Worm (Caenorhabditis elegans) whole organism, late embryonic: ENCODE results near the gene hpo-39.

Source experiments
- C08G9.2 ChIP-seq: sonication (generic microtip); optimal IDR thresholded peaks from 2 replicates; lab custom pipeline; 2016; ENCODE audit warnings: mild to moderate bottlenecking, missing genetic modification characterization, moderate library complexity, missing compliant biosample characterization
- F13H6.1 ChIP-seq: sonication (generic microtip); optimal IDR thresholded peaks from 2 replicates; lab custom pipeline; 2016; ENCODE audit warnings: missing genetic modification characterization, missing compliant biosample characterization
- ama-1 ChIP-seq: fragments of 150-350 bp; optimal IDR thresholded peaks from 2 replicates; lab custom pipeline; 2014
- ceh-18 ChIP-seq: sonication (generic microtip); optimal IDR thresholded peaks from 2 replicates; lab custom pipeline; 2016; ENCODE audit warnings: missing genetic modification characterization, missing compliant biosample characterization
- ceh-19 ChIP-seq: fragments of 200-800 bp; sonication (Bioruptor generic); optimal IDR thresholded peaks from 2 replicates; lab custom pipeline; 2018; ENCODE audit warnings: mild to moderate bottlenecking, missing genetic modification characterization, missing compliant biosample characterization
- ceh-2 ChIP-seq: sonication (generic microtip); optimal IDR thresholded peaks from 2 replicates; lab custom pipeline; 2016; ENCODE audit warnings: missing genotype, missing genetic modification characterization, missing compliant biosample characterization
- ceh-30 ChIP-seq: fragments of 150-350 bp; optimal IDR thresholded peaks from 2 replicates; lab custom pipeline; 2014; ENCODE audit warnings: missing biosample characterization, missing genetic modification characterization
- ceh-31 ChIP-seq: sonication (generic microtip); optimal IDR thresholded peaks from 2 replicates; lab custom pipeline; 2016; ENCODE audit warnings: missing genetic modification characterization, missing compliant biosample characterization
- ceh-48 ChIP-seq: sonication (generic microtip); optimal IDR thresholded peaks from 2 replicates; lab custom pipeline; 2016; ENCODE audit warnings: missing genetic modification characterization, inconsistent platforms, missing compliant biosample characterization
- ceh-6 ChIP-seq: fragments of 200-800 bp; sonication (Bioruptor generic); optimal IDR thresholded peaks from 2 replicates; lab custom pipeline; 2018; ENCODE audit warnings: mild to moderate bottlenecking, missing genetic modification characterization, missing compliant biosample characterization
- ceh-9 ChIP-seq: sonication (generic microtip); optimal IDR thresholded peaks from 2 replicates; lab custom pipeline; 2016; ENCODE audit warnings: mild to moderate bottlenecking, missing genetic modification characterization, inconsistent platforms, missing compliant biosample characterization
- dmd-4 ChIP-seq: sonication (generic microtip); optimal IDR thresholded peaks from 2 replicates; lab custom pipeline; 2016; ENCODE audit warnings: borderline replicate concordance, missing genetic modification characterization, missing compliant biosample characterization
- elt-2 ChIP-seq: sonication (generic microtip); optimal IDR thresholded peaks from 2 replicates; lab custom pipeline; 2016; ENCODE audit warnings: missing genetic modification reagents, missing genetic modification characterization, missing compliant biosample characterization
- ets-4 ChIP-seq: sonication (generic microtip); optimal IDR thresholded peaks from 2 replicates; lab custom pipeline; 2016; ENCODE audit warnings: missing genetic modification characterization, missing compliant biosample characterization
- hlh-30 ChIP-seq: sonication (generic microtip); optimal IDR thresholded peaks from 2 replicates; lab custom pipeline; 2017; ENCODE audit warnings: antibody characterized with exemption, missing genetic modification characterization, missing compliant biosample characterization; ENCODE audit not compliant: insufficient read depth
- madf-2 ChIP-seq: sonication (generic microtip); optimal IDR thresholded peaks from 2 replicates; lab custom pipeline; 2017; ENCODE audit warnings: missing genetic modification characterization, missing compliant biosample characterization
- nfya-1 ChIP-seq: sonication (generic microtip); optimal IDR thresholded peaks from 2 replicates; lab custom pipeline; 2017; ENCODE audit warnings: missing genetic modification characterization, mild to moderate bottlenecking, missing compliant biosample characterization, antibody characterized with exemption, moderate library complexity
- nhr-232 ChIP-seq: sonication (generic microtip); optimal IDR thresholded peaks from 2 replicates; lab custom pipeline; 2016; ENCODE audit warnings: missing genetic modification characterization, missing compliant biosample characterization
- pat-9 ChIP-seq: fragments of 200-800 bp; sonication (Bioruptor generic); optimal IDR thresholded peaks from 2 replicates; lab custom pipeline; 2018; ENCODE audit warnings: mild to moderate bottlenecking, missing genetic modification characterization, moderate library complexity, missing compliant biosample characterization
- pha-4 ChIP-seq: fragments of 150-350 bp; optimal IDR thresholded peaks from 2 replicates; lab custom pipeline; 2018; ENCODE audit warnings: missing biosample characterization, missing genetic modification reagents, missing genetic modification characterization
- ref-2 ChIP-seq: sonication (generic microtip); optimal IDR thresholded peaks from 2 replicates; lab custom pipeline; 2016; ENCODE audit warnings: missing genetic modification characterization, missing compliant biosample characterization
- sox-2 ChIP-seq: fragments of 200-800 bp; sonication (Bioruptor generic); IDR thresholded peaks from 2 replicates; pipeline ENCODE4 v1.3.6; 2022; ENCODE audit warnings: missing genetic modification reagents, missing genetic modification characterization, missing compliant biosample characterization
- syd-9 ChIP-seq: sonication (generic microtip); optimal IDR thresholded peaks from 2 replicates; lab custom pipeline; 2016; ENCODE audit warnings: mild to moderate bottlenecking, missing genetic modification characterization, moderate library complexity, missing compliant biosample characterization
- tbx-2 ChIP-seq: sonication (generic microtip); optimal IDR thresholded peaks from 2 replicates; lab custom pipeline; 2016; ENCODE audit warnings: missing genetic modification characterization, missing compliant biosample characterization
- tbx-7 ChIP-seq: sonication (generic microtip); optimal IDR thresholded peaks from 2 replicates; lab custom pipeline; 2016; ENCODE audit warnings: missing genotype, missing genetic modification characterization, missing compliant biosample characterization
- unc-3 ChIP-seq, 2 experiments: fragments of 200-800 bp in 1 of 2; sonication (Bioruptor generic) in 1 of 2; sonication (generic microtip) in 1 of 2; conservative IDR thresholded peaks in 1 of 2; optimal IDR thresholded peaks in 1 of 2; 2 replicates each; pipeline versions ENCODE4 v1.3.6 to Lab custom; 2016 to 2022; ENCODE audit warnings: missing compliant biosample characterization in 2 of 2, missing genetic modification characterization in 2 of 2, missing genetic modification reagents in 1 of 2
- unc-42 ChIP-seq: sonication (generic microtip); optimal IDR thresholded peaks from 2 replicates; lab custom pipeline; 2016; ENCODE audit warnings: missing genotype, missing genetic modification characterization, missing compliant biosample characterization
- unc-86 ChIP-seq: sonication (generic microtip); optimal IDR thresholded peaks from 2 replicates; lab custom pipeline; 2016; ENCODE audit warnings: missing genetic modification characterization, missing compliant biosample characterization

Gene hpo-39

DNA sequence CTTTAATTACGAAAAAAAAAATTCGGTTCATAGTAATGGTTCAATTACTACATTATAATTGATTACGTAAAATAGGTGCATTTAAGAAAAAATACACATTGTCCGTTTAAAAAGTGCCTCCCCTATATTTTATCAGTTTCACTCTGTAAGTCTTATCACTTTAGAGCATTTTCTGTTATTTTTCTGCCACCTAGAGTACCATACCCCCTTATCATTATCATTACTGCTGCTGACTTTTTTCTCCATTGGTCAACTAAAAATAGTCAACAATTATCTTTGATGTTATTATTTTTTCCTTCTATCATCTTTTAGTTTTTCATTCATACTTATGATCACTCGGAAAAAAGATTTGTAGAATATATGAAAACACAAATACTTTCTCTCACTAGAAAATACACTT, 24.8 kb upstream of the hpo-39 start:
- no peak for TF ChIP-seq ceh-19 (GFP tag; lab: Kevin White, UChicago)
- peak; percentile 90 for TF ChIP-seq elt-2

DNA sequence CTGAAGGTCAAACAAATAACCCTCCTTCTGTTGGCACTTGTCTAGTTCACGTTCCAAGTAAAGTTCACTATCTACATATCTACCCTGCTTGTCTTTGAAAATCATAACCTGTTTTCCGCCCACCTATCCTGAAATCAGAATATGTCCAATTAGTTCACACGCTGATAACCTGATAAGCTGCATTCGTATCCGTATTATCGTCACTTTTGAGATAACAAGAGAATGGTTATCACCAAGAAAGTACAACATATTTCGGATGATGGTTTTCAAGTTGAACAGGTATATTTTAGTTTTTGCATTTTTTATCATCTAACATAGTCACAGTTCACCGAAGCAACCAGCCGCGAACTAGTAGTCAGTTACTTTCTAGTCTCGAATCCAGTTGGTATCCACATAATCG, 17.1 kb upstream of the hpo-39 start:
- TF ChIP-seq ceh-9, result no peak
- no peak for TF ChIP-seq tbx-2 (tag; lab: Kevin White, UChicago)
- TF ChIP-seq dmd-4 (tag; lab: Kevin White, UChicago), result no peak
- peak; percentile 58 for TF ChIP-seq elt-2
- TF ChIP-seq, all 69 proteins: peak for 1

DNA sequence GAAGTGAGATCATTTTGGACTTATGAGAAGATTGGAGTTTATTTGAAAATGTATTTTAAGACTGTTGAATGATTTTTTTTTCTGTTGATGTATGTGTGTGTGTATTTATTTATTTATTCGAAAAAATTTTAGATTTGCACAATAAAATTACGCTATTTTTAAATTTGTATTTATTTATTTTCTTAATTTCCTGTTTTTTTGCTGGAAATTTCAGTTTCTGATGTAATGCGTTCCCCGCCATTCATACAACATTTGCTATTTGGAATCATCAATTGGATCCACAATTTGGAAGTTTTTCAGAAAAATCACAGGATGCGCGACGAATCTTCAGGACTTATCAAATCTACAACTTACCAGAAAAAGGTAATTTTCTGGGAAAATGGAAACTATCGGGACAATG, 11.3 kb upstream of the hpo-39 start, which contains the start of gene Y61A9LA.1:
Y61A9LA.1 (plus strand) TSS at position 301 of the 400 bp plus-strand sequence.
- TF ChIP-seq C08G9.2 (no peak), ceh-6 (GFP tag; lab: Kevin White, UChicago) (no peak)

DNA sequence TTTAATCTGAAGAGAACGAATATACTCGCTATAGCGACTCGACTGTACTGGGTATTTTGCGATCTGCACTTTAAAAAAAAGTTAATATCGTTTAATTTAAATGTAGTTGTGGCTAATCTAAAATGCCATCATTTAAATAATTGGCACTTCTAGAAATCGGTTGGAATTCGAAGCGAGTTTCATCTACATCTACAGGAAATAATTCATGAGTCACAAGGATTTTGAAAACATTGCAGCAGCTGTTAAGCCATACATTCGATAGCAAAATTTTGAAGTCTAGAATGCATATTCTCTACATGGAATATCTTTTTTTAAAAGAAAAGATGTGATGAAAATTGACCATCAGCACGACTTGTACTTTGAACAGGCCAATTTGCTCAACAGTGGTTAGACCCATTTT, 6.9 kb upstream of the hpo-39 start:
- TF ChIP-seq ama-1 (lab: Kevin White, UChicago) (no peak), elt-2 (no peak)

- TF ChIP-seq nfya-1, result peak; percentile 92
- TF ChIP-seq nhr-232 (tag; lab: Kevin White, UChicago), result no peak
Measured at ce11 chrV:4575458-4575857, 1.7 kb upstream of the hpo-39 start.

ce11 chrV:4571997-4572396, 1.7 kb downstream of the hpo-39 start:
- TF ChIP-seq nfya-1, result peak; percentile 98
- no peak for TF ChIP-seq ceh-2 (tag; lab: Kevin White, UChicago)
- TF ChIP-seq elt-2, result no peak
- TF ChIP-seq ceh-48 (tag; lab: Kevin White, UChicago), result no peak
- TF ChIP-seq pat-9 (tag; lab: Kevin White, UChicago), result no peak
- no peak for TF ChIP-seq syd-9

DNA sequence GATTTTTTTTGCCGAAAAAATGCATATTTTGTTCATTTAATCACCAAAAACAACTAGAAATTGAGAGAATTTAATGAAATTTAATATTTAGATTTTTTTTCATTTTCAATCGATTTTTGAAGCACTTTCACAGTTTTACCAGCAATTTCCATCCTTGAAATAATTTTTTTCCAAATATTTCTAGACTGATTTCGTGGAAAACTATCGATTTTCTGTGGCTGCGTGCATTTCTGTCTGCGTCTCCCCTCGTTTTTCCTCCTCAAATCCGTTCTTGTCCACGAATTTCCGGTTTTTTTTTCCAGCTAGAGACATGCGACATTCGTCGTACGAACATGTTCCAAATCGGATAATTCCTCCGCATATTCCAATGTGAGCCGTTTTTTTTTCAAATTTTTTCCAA, 2.9 kb downstream of the hpo-39 start, which contains the start of gene Y61A9LA.3:
Y61A9LA.3 (plus strand) TSS at position 301 of the 400 bp plus-strand sequence.
- no peak for TF ChIP-seq ets-4 (tag; lab: Kevin White, UChicago)
- no peak for TF ChIP-seq ceh-30 (tag; lab: Kevin White, UChicago)
- no peak for TF ChIP-seq unc-3 (GFP tag; conservative IDR thresholded peaks at IDR 0.05; lab: Robert Waterston, UW)
- TF ChIP-seq unc-3 (tag; optimal IDR thresholded peaks at IDR 0.05; lab: Kevin White, UChicago), result no peak
- TF ChIP-seq sox-2 (GFP tag; lab: Robert Waterston, UW), result no peak
- no peak for TF ChIP-seq madf-2
- TF ChIP-seq nhr-232 (tag; lab: Kevin White, UChicago), result no peak
- no peak for TF ChIP-seq elt-2
- TF ChIP-seq hlh-30 (tag; lab: Kevin White, UChicago), result no peak
- TF ChIP-seq pha-4 (tag; lab: Kevin White, UChicago), result no peak
- no peak for TF ChIP-seq ceh-18 (tag; lab: Kevin White, UChicago)
- TF ChIP-seq unc-42 (tag; lab: Kevin White, UChicago), result no peak
- TF ChIP-seq ceh-2 (tag; lab: Kevin White, UChicago), result no peak
- no peak for TF ChIP-seq pat-9 (tag; lab: Kevin White, UChicago)
- TF ChIP-seq ref-2 (tag; lab: Kevin White, UChicago), result no peak
- TF ChIP-seq F13H6.1, result no peak
- no peak for TF ChIP-seq ceh-31 (tag; lab: Kevin White, UChicago)
- no peak for TF ChIP-seq tbx-7 (tag; lab: Kevin White, UChicago)
- TF ChIP-seq unc-86 (tag; lab: Kevin White, UChicago), result no peak
